Worm (Caenorhabditis elegans) whole organism, L2 larva: Measurements from ENCODE around the gene Y73B6BL.31.

Source experiments
- C34F6.9 ChIP-seq: fragments of 150-350 bp; optimal IDR thresholded peaks from 2 replicates; lab custom pipeline; 2014; ENCODE audit warnings: missing biosample characterization, missing genetic modification characterization
- F13H6.1 ChIP-seq: sonication (generic microtip); optimal IDR thresholded peaks from 2 replicates; lab custom pipeline; 2016; ENCODE audit warnings: missing genetic modification characterization, missing compliant biosample characterization
- R02D3.7 ChIP-seq: fragments of 150-350 bp; optimal IDR thresholded peaks from 2 replicates; lab custom pipeline; 2014; ENCODE audit warnings: missing biosample characterization, missing genetic modification characterization
- Y55F3AM.14 ChIP-seq: fragments of 200-800 bp; sonication (Bioruptor generic); optimal IDR thresholded peaks from 2 replicates; lab custom pipeline; 2018; ENCODE audit warnings: mild to moderate bottlenecking, missing genetic modification characterization, missing compliant biosample characterization
- aly-2 ChIP-seq: fragments of 150-350 bp; optimal IDR thresholded peaks from 2 replicates; lab custom pipeline; 2014; ENCODE audit warnings: missing biosample characterization, missing genetic modification characterization
- blmp-1 ChIP-seq: sonication (generic microtip); optimal IDR thresholded peaks from 2 replicates; lab custom pipeline; 2017; ENCODE audit warnings: missing genetic modification characterization, mild to moderate bottlenecking, missing compliant biosample characterization, antibody characterized with exemption, moderate library complexity; ENCODE audit not compliant: insufficient read depth
- ceh-16 ChIP-seq: fragments of 150-350 bp; optimal IDR thresholded peaks from 2 replicates; lab custom pipeline; 2014; ENCODE audit warnings: missing biosample characterization, missing genetic modification characterization
- ceh-82 ChIP-seq: fragments of 150-350 bp; optimal IDR thresholded peaks from 2 replicates; lab custom pipeline; 2014; ENCODE audit warnings: missing biosample characterization, missing genetic modification characterization
- crh-2 ChIP-seq: sonication (generic microtip); optimal IDR thresholded peaks from 2 replicates; lab custom pipeline; 2017; ENCODE audit warnings: missing biosample characterization, missing genetic modification characterization
- egl-27 ChIP-seq: sonication (generic microtip); optimal IDR thresholded peaks from 3 replicates; lab custom pipeline; 2017; ENCODE audit warnings: missing biosample characterization, missing genetic modification reagents, missing genetic modification characterization
- elt-3 ChIP-seq: sonication (generic microtip); optimal IDR thresholded peaks from 2 replicates; lab custom pipeline; 2017; ENCODE audit warnings: missing biosample characterization, missing genetic modification characterization
- fos-1 ChIP-seq: fragments of 150-350 bp; optimal IDR thresholded peaks from 2 replicates; lab custom pipeline; 2014; ENCODE audit warnings: missing biosample characterization, missing genetic modification characterization
- gmeb-1 ChIP-seq: fragments of 150-350 bp; optimal IDR thresholded peaks from 2 replicates; lab custom pipeline; 2014; ENCODE audit warnings: missing biosample characterization, missing genetic modification characterization
- lin-11 ChIP-seq: fragments of 150-350 bp; sonication (generic microtip); optimal IDR thresholded peaks from 2 replicates; lab custom pipeline; 2014; ENCODE audit warnings: missing biosample characterization, missing genetic modification characterization, inconsistent platforms, mixed read lengths
- lin-13 ChIP-seq: fragments of 150-350 bp; optimal IDR thresholded peaks from 2 replicates; lab custom pipeline; 2014; ENCODE audit warnings: missing biosample characterization, missing genetic modification reagents, missing genetic modification characterization
- lin-39 ChIP-seq: fragments of 150-350 bp; optimal IDR thresholded peaks from 2 replicates; lab custom pipeline; 2014; ENCODE audit warnings: missing biosample characterization, missing genetic modification reagents, missing genetic modification characterization
- lsy-2 ChIP-seq, 2 experiments: fragments of 150-350 bp in 1 of 2; sonication (generic microtip) in 1 of 2; optimal IDR thresholded peaks; 2 replicates each; lab custom pipeline; 2014 to 2017; ENCODE audit warnings: missing biosample characterization in 2 of 2, missing genetic modification characterization in 2 of 2
- mab-5 ChIP-seq: fragments of 150-350 bp; optimal IDR thresholded peaks from 2 replicates; lab custom pipeline; 2014; ENCODE audit warnings: missing biosample characterization, missing genetic modification characterization
- mdl-1 ChIP-seq, 2 experiments: fragments of 150-350 bp in 1 of 2; sonication (generic microtip) in 1 of 2; optimal IDR thresholded peaks; 2 replicates each; lab custom pipeline; 2017; ENCODE audit warnings: missing biosample characterization in 2 of 2, missing genetic modification characterization in 2 of 2
- nhr-10 ChIP-seq: sonication (generic microtip); optimal IDR thresholded peaks from 2 replicates; lab custom pipeline; 2017; ENCODE audit warnings: missing biosample characterization, missing genetic modification characterization
- nhr-12 ChIP-seq: fragments of 150-350 bp; optimal IDR thresholded peaks from 2 replicates; lab custom pipeline; 2014; ENCODE audit warnings: missing biosample characterization, missing genetic modification characterization
- nhr-129 ChIP-seq: fragments of 150-350 bp; optimal IDR thresholded peaks from 2 replicates; lab custom pipeline; 2014; ENCODE audit warnings: missing biosample characterization, missing genetic modification characterization
- nhr-21 ChIP-seq: fragments of 150-350 bp; optimal IDR thresholded peaks from 2 replicates; lab custom pipeline; 2014; ENCODE audit warnings: missing biosample characterization, missing genetic modification characterization
- nhr-237 ChIP-seq: fragments of 150-350 bp; optimal IDR thresholded peaks from 2 replicates; lab custom pipeline; 2014; ENCODE audit warnings: missing biosample characterization, missing genetic modification characterization
- nhr-6 ChIP-seq: fragments of 150-350 bp; optimal IDR thresholded peaks from 2 replicates; lab custom pipeline; 2014; ENCODE audit warnings: missing biosample characterization, missing genetic modification characterization
- nhr-77 ChIP-seq: fragments of 150-350 bp; optimal IDR thresholded peaks from 2 replicates; lab custom pipeline; 2014; ENCODE audit warnings: missing biosample characterization, missing genetic modification characterization
- peb-1 ChIP-seq: fragments of 150-350 bp; optimal IDR thresholded peaks from 2 replicates; lab custom pipeline; 2014; ENCODE audit warnings: missing biosample characterization, missing genetic modification characterization
- sem-4 ChIP-seq: fragments of 150-350 bp; optimal IDR thresholded peaks from 2 replicates; lab custom pipeline; 2014; ENCODE audit warnings: missing biosample characterization, missing genetic modification reagents, missing genetic modification characterization
- skn-1 ChIP-seq: sonication (generic microtip); optimal IDR thresholded peaks from 2 replicates; lab custom pipeline; 2017; ENCODE audit warnings: missing biosample characterization, missing genetic modification characterization
- sma-9 ChIP-seq, 2 experiments: fragments of 150-350 bp in 1 of 2; sonication (generic microtip) in 1 of 2; optimal IDR thresholded peaks; 2 replicates each; lab custom pipeline; 2014 to 2016; ENCODE audit warnings: missing genetic modification characterization in 2 of 2, mild to moderate bottlenecking in 1 of 2, missing biosample characterization in 1 of 2, missing compliant biosample characterization in 1 of 2, missing genetic modification reagents in 1 of 2, moderate library complexity in 1 of 2
- snpc-4 ChIP-seq: fragments of 150-350 bp; optimal IDR thresholded peaks from 2 replicates; lab custom pipeline; 2014; ENCODE audit warnings: missing biosample characterization, missing genetic modification characterization
- unc-55 ChIP-seq: fragments of 150-350 bp; sonication (generic microtip); optimal IDR thresholded peaks from 3 replicates; lab custom pipeline; 2014; ENCODE audit warnings: missing biosample characterization, missing genetic modification reagents, missing genetic modification characterization
- unc-62 ChIP-seq: fragments of 150-350 bp; optimal IDR thresholded peaks from 2 replicates; lab custom pipeline; 2014; ENCODE audit warnings: missing biosample characterization, missing genetic modification reagents, missing genetic modification characterization
- zag-1 ChIP-seq: fragments of 150-350 bp; optimal IDR thresholded peaks from 2 replicates; lab custom pipeline; 2014; ENCODE audit warnings: missing biosample characterization, missing genetic modification characterization
- ztf-11 ChIP-seq: sonication (generic microtip); optimal IDR thresholded peaks from 2 replicates; lab custom pipeline; 2017; ENCODE audit warnings: missing biosample characterization, missing genetic modification characterization
- ztf-4 ChIP-seq: fragments of 150-350 bp; optimal IDR thresholded peaks from 2 replicates; lab custom pipeline; 2014; ENCODE audit warnings: missing biosample characterization, missing genetic modification characterization

Gene Y73B6BL.31

ce11 chrIV:6441601-6442000 is at the start of gene Y73B6BL.31:
Gene Y73B6BL.31 (plus strand): TSS chrIV:6441901.
- TF ChIP-seq skn-1 (tag; lab: Kevin White, UChicago) (no peak), nhr-237 (no peak), nhr-12 (tag; lab: Kevin White, UChicago) (no peak), aly-2 (tag; lab: Kevin White, UChicago) (no peak), ztf-11 (no peak), Y55F3AM.14 (GFP tag; lab: Kevin White, UChicago) (no peak), nhr-77 (tag; lab: Kevin White, UChicago) (no peak), C34F6.9 (tag; lab: Kevin White, UChicago) (no peak), lin-13 (no peak), R02D3.7 (no peak), fos-1 (tag; lab: Kevin White, UChicago) (no peak), blmp-1 (tag; lab: Kevin White, UChicago) (no peak), gmeb-1 (tag; lab: Kevin White, UChicago) (no peak), nhr-21 (no peak), ztf-4 (tag; lab: Kevin White, UChicago) (no peak)
- TF ChIP-seq, all 48 proteins: peak for 0

- peak; percentile 89 for TF ChIP-seq C34F6.9 (tag; lab: Kevin White, UChicago)
- peak; percentile 39 for TF ChIP-seq crh-2
- no peak for TF ChIP-seq gmeb-1 (tag; lab: Kevin White, UChicago)
- TF ChIP-seq aly-2 (tag; lab: Kevin White, UChicago) = no peak
- TF ChIP-seq zag-1 (tag; lab: Kevin White, UChicago) = peak; percentile 54
- TF ChIP-seq lin-13 = peak; percentile 23
- no peak for TF ChIP-seq ztf-4 (tag; lab: Kevin White, UChicago)
- no peak for TF ChIP-seq ceh-16 (tag; lab: Kevin White, UChicago)
- peak; percentile 11 for TF ChIP-seq sem-4
- peak; percentile 70 for TF ChIP-seq lin-39 (tag; lab: Kevin White, UChicago)
- TF ChIP-seq nhr-6 (tag; lab: Kevin White, UChicago) = peak; percentile 36
- TF ChIP-seq mdl-1 (tag; optimal IDR thresholded peaks at IDR 0.05; lab: Kevin White, UChicago) = no peak
- peak; percentile 41 for TF ChIP-seq fos-1 (tag; lab: Kevin White, UChicago)
- TF ChIP-seq nhr-129 (tag; lab: Kevin White, UChicago) = peak; percentile 79
- peak; percentile 71 for TF ChIP-seq sma-9 (GFP tag; optimal IDR thresholded peaks at IDR 0.05; lab: Kevin White, UChicago)
- no peak for TF ChIP-seq sma-9 (tag; optimal IDR thresholded peaks at IDR 0.05; lab: Kevin White, UChicago)
- TF ChIP-seq lsy-2 (tag; optimal IDR thresholded peaks at IDR 0.05; lab: Kevin White, UChicago) = peak; percentile 12 to 75
- peak; percentile 82 for TF ChIP-seq F13H6.1 (tag; lab: Kevin White, UChicago)
- no peak for TF ChIP-seq unc-62
- TF ChIP-seq unc-55 (GFP tag; lab: Kevin White, UChicago) = peak; percentile 87
- TF ChIP-seq skn-1 (tag; lab: Kevin White, UChicago) = no peak
Measured at ce11 chrIV:6393329-6393728, 48.4 kb upstream of the Y73B6BL.31 start.

- no peak for TF ChIP-seq mab-5
- no peak for TF ChIP-seq nhr-6 (tag; lab: Kevin White, UChicago)
- no peak for TF ChIP-seq ztf-11
- TF ChIP-seq blmp-1 (tag; lab: Kevin White, UChicago) = no peak
- TF ChIP-seq nhr-129 (tag; lab: Kevin White, UChicago) = no peak
- no peak for TF ChIP-seq aly-2 (tag; lab: Kevin White, UChicago)
- no peak for TF ChIP-seq nhr-10
- no peak for TF ChIP-seq crh-2
Measured at ce11 chrIV:6395190-6395589, 46.5 kb upstream of the Y73B6BL.31 start.

ce11 chrIV:6402386-6402905 is 39.3 kb upstream of the Y73B6BL.31 start, which contains the start of gene sfrp-1:
Gene sfrp-1 (minus strand): TSS chrIV:6402436.
- TF ChIP-seq nhr-21 (no peak), zag-1 (tag; lab: Kevin White, UChicago) (no peak), fos-1 (tag; lab: Kevin White, UChicago) (no peak), blmp-1 (tag; lab: Kevin White, UChicago) (no peak), egl-27 (no peak), snpc-4 (tag; lab: Kevin White, UChicago) (no peak), C34F6.9 (tag; lab: Kevin White, UChicago) (no peak), Y55F3AM.14 (GFP tag; lab: Kevin White, UChicago) (no peak), skn-1 (tag; lab: Kevin White, UChicago) (no peak), elt-3 (tag; lab: Kevin White, UChicago) (no peak), mab-5 (no peak), lin-11 (tag; lab: Kevin White, UChicago) (no peak), unc-62 (no peak), peb-1 (tag; lab: Kevin White, UChicago) (no peak), nhr-77 (tag; lab: Kevin White, UChicago) (no peak), ztf-4 (tag; lab: Kevin White, UChicago) (no peak), ceh-82 (no peak), R02D3.7 (no peak)
- TF ChIP-seq, all 48 proteins: peak for 0
